Worm (Caenorhabditis elegans): ENCODE measurements around the gene acl-7.

Gene acl-7

ce11 chrII:12768167-12768712, 48.0 kb downstream of the acl-7 start, which contains the start of the genes vps-2 and tiar-2 (continued):
- TF ChIP-seq lsy-2 (tag; optimal IDR thresholded peaks at IDR 0.05) (peak; percentile 78 to 81), ama-1 (optimal IDR thresholded peaks at IDR 0.05) (no peak), ztf-11 (tag; optimal IDR thresholded peaks at IDR 0.05) (no peak), fos-1 (tag; optimal IDR thresholded peaks at IDR 0.05) (peak; percentile 87), C16A3.4 (tag; optimal IDR thresholded peaks at IDR 0.05) (peak; percentile 62), C34B4.2 (tag; optimal IDR thresholded peaks at IDR 0.05) (no peak), ets-5 (GFP tag; IDR thresholded peaks at IDR 0.05) (no peak), elt-2 (tag; optimal IDR thresholded peaks at IDR 0.05) (peak; percentile 73), hlh-17 (GFP tag; optimal IDR thresholded peaks at IDR 0.05; ENCODE audit: borderline replicate concordance) (no peak), fkh-4 (tag; optimal IDR thresholded peaks at IDR 0.05; ENCODE audit: borderline replicate concordance) (peak; percentile 51), isw-1 (GFP tag; IDR thresholded peaks at IDR 0.05) (peak; percentile 67), C04F5.9 (tag; optimal IDR thresholded peaks at IDR 0.05) (peak; percentile 24), unc-30 (tag; optimal IDR thresholded peaks at IDR 0.05) (no peak), nhr-237 (tag; optimal IDR thresholded peaks at IDR 0.05) (no peak), F16B12.6 (tag; optimal IDR thresholded peaks at IDR 0.05) (no peak), ces-1 (GFP tag; optimal IDR thresholded peaks at IDR 0.05) (no peak), tbx-2 (tag; optimal IDR thresholded peaks at IDR 0.05) (peak; percentile 58), nhr-12 (tag; optimal IDR thresholded peaks at IDR 0.05) (no peak), nhr-19 (GFP tag; conservative IDR thresholded peaks at IDR 0.05) (peak; percentile 75), nhr-76 (tag; optimal IDR thresholded peaks at IDR 0.05) (no peak), xbp-1 (tag; optimal IDR thresholded peaks at IDR 0.05) (peak; percentile 78), ceh-88 (GFP tag; IDR thresholded peaks at IDR 0.05) (peak; percentile 50; the same call in 1 of the 2 replicates), lir-3 (tag; optimal IDR thresholded peaks at IDR 0.05; ENCODE audit: poor library complexity) (no peak), aha-1 (tag; optimal IDR thresholded peaks at IDR 0.05) (no peak), egl-13 (tag; optimal IDR thresholded peaks at IDR 0.05) (peak; percentile 73), nhr-90 (tag; optimal IDR thresholded peaks at IDR 0.05; ENCODE audit: poor library complexity) (peak; percentile 74), sptf-1 (tag; optimal IDR thresholded peaks at IDR 0.05) (no peak), mab-9 (GFP tag; IDR thresholded peaks at IDR 0.05) (no peak), dpl-1 (GFP tag; optimal IDR thresholded peaks at IDR 0.05) (peak; percentile 58 to 72 (median 58)), efl-1 (optimal IDR thresholded peaks at IDR 0.05) (peak; percentile 57 to 67), efl-1 (GFP tag; optimal IDR thresholded peaks at IDR 0.05 in 1 of 2) (peak; percentile 65 to 94), vab-15 (tag; optimal IDR thresholded peaks at IDR 0.05) (no peak), sox-4 (tag; optimal IDR thresholded peaks at IDR 0.05) (peak; percentile 18), pax-3 (tag; optimal IDR thresholded peaks at IDR 0.05) (peak; percentile 59), unc-86 (tag; optimal IDR thresholded peaks at IDR 0.05) (peak; percentile 32), snpc-4 (tag; optimal IDR thresholded peaks at IDR 0.05) (peak; percentile 61), snu-23 (GFP tag; optimal IDR thresholded peaks at IDR 0.05) (peak; percentile 66), nhr-11 (tag; optimal IDR thresholded peaks at IDR 0.05) (no peak), aly-2 (tag; optimal IDR thresholded peaks at IDR 0.05) (no peak), ceh-63 (GFP tag; optimal IDR thresholded peaks at IDR 0.05) (no peak), sup-37 (GFP tag; optimal IDR thresholded peaks at IDR 0.05) (no peak), grh-1 (GFP tag; IDR thresholded peaks at IDR 0.05) (no peak), nhr-84 (tag; optimal IDR thresholded peaks at IDR 0.05) (no peak), irx-1 (tag; optimal IDR thresholded peaks at IDR 0.05) (peak; percentile 67), unc-98 (GFP tag; IDR thresholded peaks at IDR 0.05) (no peak), ztf-4 (tag; optimal IDR thresholded peaks at IDR 0.05) (no peak), nhr-77 (tag; optimal IDR thresholded peaks at IDR 0.05) (no peak), zag-1 (tag; optimal IDR thresholded peaks at IDR 0.05) (no peak), pqm-1 (tag; optimal IDR thresholded peaks at IDR 0.05) (no peak), fkh-8 (tag; optimal IDR thresholded peaks at IDR 0.05) (peak; percentile 87), lin-13 (GFP tag; optimal IDR thresholded peaks at IDR 0.05) (no peak), lin-39 (tag; optimal IDR thresholded peaks at IDR 0.05) (peak; percentile 53), mdl-1 (tag; optimal IDR thresholded peaks at IDR 0.05) (no peak), elt-3 (tag; optimal IDR thresholded peaks at IDR 0.05) (peak in 1 of 6 experiments; percentile 8)
